Fruit fly (Drosophila melanogaster) whole organism, embryonic: ENCODE results near the gene CG10089.

ENCODE experiments used
- ATbp ChIP-seq: fragments of 200-800 bp; sonication (Bioruptor generic); optimal IDR thresholded peaks from 2 replicates; lab custom pipeline; 2017; ENCODE audit warnings: missing biosample characterization, mild to moderate bottlenecking, missing genetic modification characterization, missing genetic modification reagents
- Ada2b ChIP-seq: fragments of 200-800 bp; sonication (Bioruptor generic); IDR thresholded peaks from 2 replicates; pipeline ENCODE4 v1.3.6; 2022; ENCODE audit warnings: missing biosample characterization, missing genetic modification characterization
- B-H2 ChIP-seq: fragments of 200-800 bp; sonication (Bioruptor generic); optimal IDR thresholded peaks from 2 replicates; lab custom pipeline; 2018; ENCODE audit warnings: missing biosample characterization, mild to moderate bottlenecking, missing genetic modification characterization
- Blimp-1 ChIP-seq: fragments of 200-800 bp; sonication (Bioruptor generic); optimal IDR thresholded peaks from 3 replicates; lab custom pipeline; 2018; ENCODE audit warnings: missing biosample characterization, missing genetic modification characterization, mild to moderate bottlenecking, moderate library complexity, missing genetic modification reagents
- CG10147 ChIP-seq: fragments of 200-800 bp; sonication (Bioruptor generic); optimal IDR thresholded peaks from 2 replicates; lab custom pipeline; 2019; ENCODE audit warnings: missing biosample characterization, mild to moderate bottlenecking, missing genetic modification characterization, moderate library complexity
- CG12299 ChIP-seq: fragments of 200-800 bp; sonication (Bioruptor generic); optimal IDR thresholded peaks from 2 replicates; lab custom pipeline; 2018; ENCODE audit warnings: missing biosample characterization, mild to moderate bottlenecking, missing genetic modification characterization
- CG13287 ChIP-seq: fragments of 200-800 bp; sonication (Bioruptor generic); IDR thresholded peaks from 2 replicates; pipeline ENCODE4 v1.3.6; 2022; ENCODE audit warnings: missing biosample characterization, missing genetic modification characterization; ENCODE audit not compliant: partially characterized antibody
- CG14667 ChIP-seq: fragments of 200-800 bp; sonication (Bioruptor generic); IDR thresholded peaks from 2 replicates; pipeline ENCODE4 v1.3.6; 2022; ENCODE audit warnings: missing biosample characterization, missing genetic modification characterization
- CG14710 ChIP-seq: fragments of 200-800 bp; sonication (Bioruptor generic); optimal IDR thresholded peaks from 3 replicates; lab custom pipeline; 2019; ENCODE audit warnings: missing biosample characterization, mild to moderate bottlenecking, missing genetic modification characterization, moderate library complexity
- CG15269 ChIP-seq: fragments of 200-800 bp; sonication (Bioruptor generic); optimal IDR thresholded peaks from 2 replicates; lab custom pipeline; 2018; ENCODE audit warnings: missing biosample characterization, mild to moderate bottlenecking, missing genetic modification characterization, moderate library complexity
- CG15601 ChIP-seq: fragments of 200-800 bp; sonication (Bioruptor generic); optimal IDR thresholded peaks from 3 replicates; lab custom pipeline; 2019; ENCODE audit warnings: missing biosample characterization, mild to moderate bottlenecking, missing genetic modification characterization, moderate library complexity
- CG17186 ChIP-seq: fragments of 200-800 bp; sonication (Bioruptor generic); optimal IDR thresholded peaks from 3 replicates; lab custom pipeline; 2017; ENCODE audit warnings: missing biosample characterization, missing genetic modification reagents, missing genetic modification characterization
- CG17612 ChIP-seq: fragments of 200-800 bp; sonication (Bioruptor generic); IDR thresholded peaks from 2 replicates; pipeline ENCODE4 v1.3.6; 2022; ENCODE audit warnings: missing biosample characterization, missing genetic modification characterization
- CG34422 ChIP-seq: fragments of 200-800 bp; sonication (Bioruptor generic); IDR thresholded peaks from 3 replicates; pipeline ENCODE4 v1.3.6; 2022; ENCODE audit warnings: missing biosample characterization, missing genetic modification characterization
- CG9437 ChIP-seq: fragments of 200-800 bp; sonication (Bioruptor generic); optimal IDR thresholded peaks from 2 replicates; lab custom pipeline; 2018; ENCODE audit warnings: missing biosample characterization, mild to moderate bottlenecking, missing genetic modification characterization
- CoRest ChIP-seq: fragments of 200-800 bp; sonication (Bioruptor generic); optimal IDR thresholded peaks from 3 replicates; lab custom pipeline; 2018; ENCODE audit warnings: missing biosample characterization, mild to moderate bottlenecking, missing genetic modification characterization, moderate library complexity
- Fer2 ChIP-seq: fragments of 200-800 bp; sonication (Bioruptor generic); optimal IDR thresholded peaks from 2 replicates; lab custom pipeline; 2018; ENCODE audit warnings: missing biosample characterization, mild to moderate bottlenecking, missing genetic modification characterization, moderate library complexity
- Fer3 ChIP-seq: fragments of 200-800 bp; sonication (Bioruptor generic); optimal IDR thresholded peaks from 2 replicates; lab custom pipeline; 2018; ENCODE audit warnings: missing biosample characterization, mild to moderate bottlenecking, missing genetic modification characterization, moderate library complexity
- Gsc ChIP-seq: fragments of 200-800 bp; sonication (Bioruptor generic); IDR thresholded peaks from 2 replicates; pipeline ENCODE4 v1.3.6; 2022; ENCODE audit warnings: missing biosample characterization, missing genetic modification characterization
- HLHmδ ChIP-seq: fragments of 200-800 bp; sonication (Bioruptor generic); optimal IDR thresholded peaks from 2 replicates; lab custom pipeline; 2018; ENCODE audit warnings: missing biosample characterization, mild to moderate bottlenecking, missing genetic modification characterization, moderate library complexity
- Lhr ChIP-seq: fragments of 200-800 bp; sonication (Bioruptor generic); optimal IDR thresholded peaks from 3 replicates; lab custom pipeline; 2017; ENCODE audit warnings: mild to moderate bottlenecking, missing biosample characterization, missing genetic modification reagents, missing genetic modification characterization
- Max ChIP-seq: fragments of 200-800 bp; sonication (Bioruptor generic); optimal IDR thresholded peaks from 2 replicates; lab custom pipeline; 2016; ENCODE audit warnings: missing biosample characterization, mild to moderate bottlenecking, missing genetic modification characterization
- Oaz ChIP-seq: fragments of 200-800 bp; sonication (Bioruptor generic); IDR thresholded peaks from 2 replicates; pipeline ENCODE4 v1.3.6; 2022; ENCODE audit warnings: missing biosample characterization, missing genetic modification characterization
- Optix ChIP-seq: fragments of 200-800 bp; sonication (Bioruptor generic); IDR thresholded peaks from 3 replicates; pipeline ENCODE4 v1.3.6; 2022; ENCODE audit warnings: missing biosample characterization, missing genetic modification characterization
- PHDP ChIP-seq: fragments of 200-800 bp; sonication (Bioruptor generic); optimal IDR thresholded peaks from 3 replicates; lab custom pipeline; 2018; ENCODE audit warnings: missing biosample characterization, mild to moderate bottlenecking, missing genetic modification characterization, moderate library complexity
- Poxn ChIP-seq: fragments of 200-800 bp; sonication (Bioruptor generic); IDR thresholded peaks from 2 replicates; pipeline ENCODE4 v1.3.6; 2022; ENCODE audit warnings: missing biosample characterization, missing genetic modification characterization
- Ravus ChIP-seq: fragments of 200-800 bp; sonication (Bioruptor generic); IDR thresholded peaks from 2 replicates; pipeline ENCODE4 v1.3.6; 2022; ENCODE audit warnings: missing biosample characterization, missing genetic modification characterization
- Sox102F ChIP-seq: fragments of 200-800 bp; sonication (Bioruptor generic); optimal IDR thresholded peaks from 2 replicates; lab custom pipeline; 2018; ENCODE audit warnings: missing biosample characterization, mild to moderate bottlenecking, missing genetic modification characterization, moderate library complexity
- Vsx1 ChIP-seq: fragments of 200-800 bp; sonication (Bioruptor generic); optimal IDR thresholded peaks from 2 replicates; lab custom pipeline; 2017; ENCODE audit warnings: missing biosample characterization, mild to moderate bottlenecking, missing genetic modification characterization, missing genetic modification reagents
- Xbp1 ChIP-seq: fragments of 200-800 bp; sonication (Bioruptor generic); optimal IDR thresholded peaks from 3 replicates; lab custom pipeline; 2016; ENCODE audit warnings: missing biosample characterization, mild to moderate bottlenecking, missing genetic modification characterization
- YL-1 ChIP-seq: fragments of 200-800 bp; sonication (Bioruptor generic); optimal IDR thresholded peaks from 3 replicates; lab custom pipeline; 2017; ENCODE audit warnings: missing biosample characterization, mild to moderate bottlenecking, missing genetic modification characterization
- abd-A ChIP-seq: fragments of 200-800 bp; sonication (Bioruptor generic); optimal IDR thresholded peaks from 3 replicates; lab custom pipeline; 2019; ENCODE audit warnings: missing biosample characterization, mild to moderate bottlenecking, missing genetic modification characterization, moderate library complexity
- bbx ChIP-seq: fragments of 200-800 bp; sonication (Bioruptor generic); IDR thresholded peaks from 2 replicates; pipeline ENCODE4 v1.3.6; 2022; ENCODE audit warnings: missing biosample characterization, missing genetic modification characterization; ENCODE audit not compliant: partially characterized antibody
- bigmax ChIP-seq: fragments of 200-800 bp; sonication (Bioruptor generic); optimal IDR thresholded peaks from 2 replicates; lab custom pipeline; 2018; ENCODE audit warnings: missing biosample characterization, mild to moderate bottlenecking, missing genetic modification characterization
- cg ChIP-seq: fragments of 200-800 bp; sonication (Bioruptor generic); optimal IDR thresholded peaks from 3 replicates; lab custom pipeline; 2019; ENCODE audit warnings: missing biosample characterization, mild to moderate bottlenecking, missing genetic modification characterization, moderate library complexity
- dan ChIP-seq: fragments of 200-800 bp; sonication (Bioruptor generic); IDR thresholded peaks from 2 replicates; pipeline ENCODE4 v1.3.6; 2022; ENCODE audit warnings: missing biosample characterization, missing genetic modification characterization
- dmrt11E ChIP-seq: fragments of 200-800 bp; sonication (Bioruptor generic); optimal IDR thresholded peaks from 3 replicates; lab custom pipeline; 2018; ENCODE audit warnings: missing biosample characterization, mild to moderate bottlenecking, missing genetic modification characterization, moderate library complexity
- ewg ChIP-seq: fragments of 200-800 bp; sonication (Bioruptor generic); optimal IDR thresholded peaks from 3 replicates; lab custom pipeline; 2017; ENCODE audit warnings: mild to moderate bottlenecking, missing biosample characterization, missing genetic modification reagents, missing genetic modification characterization
- fd64A ChIP-seq: fragments of 200-800 bp; sonication (Bioruptor generic); optimal IDR thresholded peaks from 3 replicates; lab custom pipeline; 2018; ENCODE audit warnings: missing biosample characterization, mild to moderate bottlenecking, missing genetic modification characterization
- maf-S ChIP-seq: fragments of 200-800 bp; sonication (Bioruptor generic); optimal IDR thresholded peaks from 2 replicates; lab custom pipeline; 2016; ENCODE audit warnings: missing biosample characterization, missing genetic modification characterization
- nerfin-2 ChIP-seq: fragments of 200-800 bp; sonication (Bioruptor generic); IDR thresholded peaks from 2 replicates; pipeline ENCODE4 v1.3.6; 2022; ENCODE audit warnings: missing biosample characterization, missing genetic modification characterization; ENCODE audit not compliant: partially characterized antibody
- pfk ChIP-seq: fragments of 200-800 bp; sonication (Bioruptor generic); optimal IDR thresholded peaks from 2 replicates; lab custom pipeline; 2018; ENCODE audit warnings: missing biosample characterization, mild to moderate bottlenecking, missing genetic modification characterization, moderate library complexity
- sd ChIP-seq: fragments of 200-800 bp; sonication (Bioruptor generic); optimal IDR thresholded peaks from 3 replicates; lab custom pipeline; 2018; ENCODE audit warnings: missing biosample characterization, mild to moderate bottlenecking, missing genetic modification characterization, moderate library complexity
- stwl ChIP-seq: fragments of 200-800 bp; sonication (Bioruptor generic); optimal IDR thresholded peaks from 3 replicates; lab custom pipeline; 2018; ENCODE audit warnings: missing biosample characterization, mild to moderate bottlenecking, missing genetic modification characterization, moderate library complexity
- sug ChIP-seq: fragments of 200-800 bp; optimal IDR thresholded peaks from 2 replicates; lab custom pipeline; 2019; ENCODE audit warnings: missing biosample characterization, mild to moderate bottlenecking, missing genetic modification characterization, moderate library complexity
- ttk ChIP-seq: fragments of 200-800 bp; sonication (Bioruptor generic); IDR thresholded peaks from 2 replicates; pipeline ENCODE4 v2.1.2; 2022; ENCODE audit warnings: missing biosample characterization, missing genetic modification characterization
- vfl ChIP-seq: fragments of 200-800 bp; sonication (Bioruptor generic); optimal IDR thresholded peaks from 2 replicates; lab custom pipeline; 2016; ENCODE audit warnings: missing biosample characterization, missing genetic modification characterization
- wek ChIP-seq: fragments of 200-800 bp; sonication (Bioruptor generic); optimal IDR thresholded peaks from 3 replicates; lab custom pipeline; 2018; ENCODE audit warnings: missing biosample characterization, mild to moderate bottlenecking, missing genetic modification characterization, moderate library complexity
- zen ChIP-seq: fragments of 200-800 bp; sonication (Bioruptor generic); optimal IDR thresholded peaks from 3 replicates; lab custom pipeline; 2018; ENCODE audit warnings: missing biosample characterization, mild to moderate bottlenecking, missing genetic modification characterization, moderate library complexity

CG10089 gene

dm6 chr3L:13513112-13513538 is 38.5 kb upstream of the CG10089 start, which contains the start of the genes Vps36 and Liprin-beta (continued):
- TF ChIP-seq wek (GFP tag; lab: Kevin White, UChicago) (peak; percentile 36), CG14710 (tag; lab: Kevin White, UChicago) (peak; percentile 94), B-H2 (GFP tag; lab: Kevin White, UChicago) (no peak), ewg (GFP tag; lab: Kevin White, UChicago) (peak; percentile 65), CG34422 (GFP tag; lab: Robert Waterston, UW) (peak; percentile 90), ttk (GFP tag; lab: Robert Waterston, UW) (peak; percentile 87), abd-A (tag; lab: Kevin White, UChicago) (no peak), fd64A (GFP tag; lab: Kevin White, UChicago) (no peak), Sox102F (no peak), sd (no peak), Gsc (GFP tag; lab: Robert Waterston, UW) (peak; percentile 30; the same call in 1 of the 2 replicates), zen (tag; lab: Kevin White, UChicago) (peak; percentile 82), HLHmδ (GFP tag; lab: Kevin White, UChicago) (no peak), CG12299 (tag; lab: Kevin White, UChicago) (peak; percentile 28), nerfin-2 (GFP tag; lab: Robert Waterston, UW) (peak; percentile 89), CG14667 (GFP tag; lab: Robert Waterston, UW) (peak; percentile 85), Vsx1 (no peak), stwl (tag; lab: Kevin White, UChicago) (peak; percentile 80), Fer2 (tag; lab: Kevin White, UChicago) (peak; percentile 82), CG10147 (GFP tag; lab: Kevin White, UChicago) (peak; percentile 76), CG17186 (GFP tag; lab: Kevin White, UChicago) (peak; percentile 91), dmrt11E (tag; lab: Kevin White, UChicago) (peak; percentile 84), CG15601 (tag; lab: Kevin White, UChicago) (no peak), CG13287 (peak; percentile 97), CG15269 (tag; lab: Kevin White, UChicago) (no peak), Xbp1 (GFP tag; lab: Kevin White, UChicago) (peak; percentile 95), Lhr (peak; percentile 67), Optix (GFP tag; lab: Robert Waterston, UW) (peak; percentile 68; the same call in 2 of the 3 replicates), bbx (GFP tag; lab: Robert Waterston, UW) (peak; percentile 84), CG9437 (GFP tag; lab: Kevin White, UChicago) (peak; percentile 37), Blimp-1 (GFP tag; lab: Kevin White, UChicago) (no peak), CG17612 (GFP tag; lab: Robert Waterston, UW) (peak; percentile 65), ATbp (GFP tag; lab: Kevin White, UChicago) (no peak), dan (GFP tag; lab: Robert Waterston, UW) (peak; percentile 68), YL-1 (GFP tag; lab: Kevin White, UChicago) (peak; percentile 87), cg (GFP tag; lab: Kevin White, UChicago) (no peak), PHDP (tag; lab: Kevin White, UChicago) (peak; percentile 81), maf-S (GFP tag; lab: Kevin White, UChicago) (peak; percentile 90), bigmax (no peak), Oaz (GFP tag; lab: Robert Waterston, UW) (peak; percentile 85), Fer3 (tag; lab: Kevin White, UChicago) (peak; percentile 85), Max (peak; percentile 93), Ravus (GFP tag; lab: Robert Waterston, UW) (peak; percentile 49), pfk (GFP tag; lab: Kevin White, UChicago) (peak; percentile 18), sug (tag; lab: Kevin White, UChicago) (no peak), vfl (GFP tag; lab: Kevin White, UChicago) (peak; percentile 85), Ada2b (GFP tag; lab: Robert Waterston, UW) (peak; percentile 87), CoRest (tag; lab: Kevin White, UChicago) (peak; percentile 92), Poxn (GFP tag; lab: Robert Waterston, UW) (peak; percentile 83)
